Worm (Caenorhabditis elegans): ENCODE data around the gene hizr-1.

Gene hizr-1

DNA sequence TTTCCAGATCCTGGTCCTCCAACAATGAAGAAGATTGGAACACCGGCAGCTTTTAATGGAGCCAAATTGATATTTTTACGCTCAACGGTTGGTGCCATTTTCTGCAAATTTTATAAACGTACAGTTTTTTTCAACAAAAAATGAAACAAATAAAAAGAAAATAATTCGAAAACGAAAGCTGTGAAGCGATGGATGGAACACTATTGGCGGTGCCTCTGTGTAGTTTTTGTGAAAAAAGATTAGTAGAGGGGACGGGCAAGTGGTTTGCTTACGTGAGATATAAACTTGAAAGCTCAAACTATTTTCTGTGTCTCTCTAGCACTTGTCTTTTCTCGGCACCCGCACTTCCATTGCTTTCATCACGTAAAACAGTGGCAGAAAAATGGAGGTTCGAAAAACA lies 30.5 kb upstream of the hizr-1 start, which contains the start of gene F38B2.4:
F38B2.4 (minus strand) TSS at position 101 of the 400 bp plus-strand sequence.
- TF ChIP-seq ceh-43 (GFP tag; optimal IDR thresholded peaks at IDR 0.05), result no peak
- TF ChIP-seq lsy-2 (tag; optimal IDR thresholded peaks at IDR 0.05), result no peak
- TF ChIP-seq ceh-83 (GFP tag; optimal IDR thresholded peaks at IDR 0.05), result no peak
- TF ChIP-seq drap-1 (GFP tag; optimal IDR thresholded peaks at IDR 0.05), result no peak
- TF ChIP-seq snpc-4 (tag; optimal IDR thresholded peaks at IDR 0.05), result no peak
- no peak for TF ChIP-seq mls-2 (tag; optimal IDR thresholded peaks at IDR 0.05)
- TF ChIP-seq ceh-39 (tag; optimal IDR thresholded peaks at IDR 0.05), result no peak

DNA sequence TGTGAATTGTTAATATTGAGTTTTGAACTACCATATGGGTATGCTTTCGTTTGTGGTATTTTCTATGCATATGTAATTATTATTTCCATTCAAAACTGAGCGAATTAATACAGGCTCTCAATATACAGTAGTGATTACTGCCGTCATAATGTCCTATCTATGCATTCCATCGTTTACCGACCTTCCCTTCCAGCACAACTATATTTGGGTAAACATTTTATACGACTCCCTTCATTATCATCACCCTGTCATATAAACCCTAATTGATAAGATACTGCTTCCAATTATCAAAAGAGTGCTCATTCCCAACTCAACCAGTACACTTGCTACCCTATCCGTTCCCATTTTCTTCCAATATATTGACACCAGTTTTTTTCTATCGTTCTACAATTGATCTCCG lies 28.2 kb upstream of the hizr-1 start:
- TF ChIP-seq sptf-1 (tag; optimal IDR thresholded peaks at IDR 0.05), result no peak
- TF ChIP-seq lin-32 (GFP tag; optimal IDR thresholded peaks at IDR 0.05), result no peak
- TF ChIP-seq mab-5 (tag; optimal IDR thresholded peaks at IDR 0.05), result no peak
- TF ChIP-seq nhr-237 (tag; optimal IDR thresholded peaks at IDR 0.05), result no peak
- no peak for TF ChIP-seq drap-1 (GFP tag; optimal IDR thresholded peaks at IDR 0.05)
- no peak for TF ChIP-seq cnd-1 (tag; optimal IDR thresholded peaks at IDR 0.05)
- no peak for TF ChIP-seq mep-1 (tag; optimal IDR thresholded peaks at IDR 0.05)
- TF ChIP-seq elt-3 (tag; optimal IDR thresholded peaks at IDR 0.05), result no peak
- TF ChIP-seq mls-2 (tag; optimal IDR thresholded peaks at IDR 0.05), result no peak
- TF ChIP-seq ceh-39 (tag; optimal IDR thresholded peaks at IDR 0.05), result no peak
- no peak for TF ChIP-seq snpc-4 (tag; optimal IDR thresholded peaks at IDR 0.05)
- TF ChIP-seq ceh-83 (GFP tag; optimal IDR thresholded peaks at IDR 0.05), result no peak
- no peak for TF ChIP-seq elt-1 (tag; optimal IDR thresholded peaks at IDR 0.05; ENCODE audit: borderline replicate concordance, insufficient read depth)

DNA sequence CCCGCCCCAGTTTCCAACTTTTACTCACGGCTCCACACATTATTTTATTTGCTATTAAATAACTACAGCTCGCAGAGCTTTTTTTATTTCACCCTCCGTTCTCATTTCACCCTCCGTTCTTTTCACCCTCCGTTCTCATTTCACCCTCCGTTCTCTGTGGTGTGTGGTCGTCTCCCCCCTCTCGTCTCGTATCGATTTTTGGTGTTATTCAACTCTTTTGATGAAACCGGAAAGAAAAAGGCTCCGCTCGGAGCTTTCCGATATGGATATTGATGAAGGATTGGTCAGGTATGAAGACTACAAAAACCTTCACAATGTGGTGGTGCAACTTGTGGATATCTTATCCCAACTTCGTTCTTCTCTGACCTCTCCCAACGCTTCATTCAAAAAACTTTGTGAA lies 27.6 kb upstream of the hizr-1 start:
- TF ChIP-seq ham-2 (GFP tag; optimal IDR thresholded peaks at IDR 0.05) (no peak), snpc-4 (tag; optimal IDR thresholded peaks at IDR 0.05) (no peak), unc-120 (tag; optimal IDR thresholded peaks at IDR 0.05; ENCODE audit: poor library complexity, severe bottlenecking) (no peak), unc-62 (GFP tag; optimal IDR thresholded peaks at IDR 0.05) (no peak), lin-32 (GFP tag; optimal IDR thresholded peaks at IDR 0.05) (no peak), ces-1 (GFP tag; optimal IDR thresholded peaks at IDR 0.05) (no peak), nhr-76 (tag; optimal IDR thresholded peaks at IDR 0.05) (no peak), sem-2 (GFP tag; optimal IDR thresholded peaks at IDR 0.05) (no peak)

- TF ChIP-seq cnd-1 (tag; optimal IDR thresholded peaks at IDR 0.05) (peak; percentile 26), tbx-8 (GFP tag; optimal IDR thresholded peaks at IDR 0.05) (no peak), ceh-43 (GFP tag; optimal IDR thresholded peaks at IDR 0.05) (no peak), unc-120 (tag; optimal IDR thresholded peaks at IDR 0.05; ENCODE audit: poor library complexity, severe bottlenecking) (no peak), mep-1 (tag; optimal IDR thresholded peaks at IDR 0.05) (peak; percentile 12), drap-1 (GFP tag; optimal IDR thresholded peaks at IDR 0.05) (no peak), nhr-28 (tag; optimal IDR thresholded peaks at IDR 0.05) (no peak), elt-3 (tag; optimal IDR thresholded peaks at IDR 0.05) (no peak), sptf-1 (tag; optimal IDR thresholded peaks at IDR 0.05) (no peak), blmp-1 (tag; optimal IDR thresholded peaks at IDR 0.05) (no peak), zip-8 (tag; optimal IDR thresholded peaks at IDR 0.05) (no peak), nhr-76 (tag; optimal IDR thresholded peaks at IDR 0.05) (no peak), unc-62 (GFP tag; optimal IDR thresholded peaks at IDR 0.05) (no peak), M03D4.4 (tag; optimal IDR thresholded peaks at IDR 0.05) (no peak), mls-2 (tag; optimal IDR thresholded peaks at IDR 0.05) (peak; percentile 39), unc-39 (tag; optimal IDR thresholded peaks at IDR 0.05) (no peak), lin-32 (GFP tag; optimal IDR thresholded peaks at IDR 0.05) (no peak), nhr-237 (tag; optimal IDR thresholded peaks at IDR 0.05) (no peak), pha-4 (tag; optimal IDR thresholded peaks at IDR 0.05) (no peak), mab-5 (tag; optimal IDR thresholded peaks at IDR 0.05) (no peak), ceh-39 (tag; optimal IDR thresholded peaks at IDR 0.05) (peak; percentile 48), lin-13 (tag; optimal IDR thresholded peaks at IDR 0.05) (no peak), nhr-12 (tag; optimal IDR thresholded peaks at IDR 0.05) (no peak), flh-1 (GFP tag; optimal IDR thresholded peaks at IDR 0.05) (no peak), ceh-83 (GFP tag; optimal IDR thresholded peaks at IDR 0.05) (no peak), snpc-4 (tag; optimal IDR thresholded peaks at IDR 0.05) (no peak), ham-2 (GFP tag; optimal IDR thresholded peaks at IDR 0.05) (no peak), lsy-2 (tag; optimal IDR thresholded peaks at IDR 0.05) (no peak), bed-3 (GFP tag; optimal IDR thresholded peaks at IDR 0.05) (no peak), ces-1 (GFP tag; optimal IDR thresholded peaks at IDR 0.05) (no peak), sem-2 (GFP tag; optimal IDR thresholded peaks at IDR 0.05) (no peak), nhr-2 (tag; optimal IDR thresholded peaks at IDR 0.05) (peak; percentile 78), hlh-1 (tag; optimal IDR thresholded peaks at IDR 0.05) (no peak), ztf-11 (tag; optimal IDR thresholded peaks at IDR 0.05) (peak; percentile 10), elt-1 (tag; optimal IDR thresholded peaks at IDR 0.05; ENCODE audit: borderline replicate concordance, insufficient read depth) (no peak)
Observed at ce11 chrX:11296683-11297365, 21.3 kb upstream of the hizr-1 start, which contains the start of gene inx-2. Gene inx-2, minus strand, starts transcription at chrX:11296733.

All from whole organism, mixed stage, embryonic.